Worm (Caenorhabditis elegans): ENCODE results near the gene spi-1.

DNA sequence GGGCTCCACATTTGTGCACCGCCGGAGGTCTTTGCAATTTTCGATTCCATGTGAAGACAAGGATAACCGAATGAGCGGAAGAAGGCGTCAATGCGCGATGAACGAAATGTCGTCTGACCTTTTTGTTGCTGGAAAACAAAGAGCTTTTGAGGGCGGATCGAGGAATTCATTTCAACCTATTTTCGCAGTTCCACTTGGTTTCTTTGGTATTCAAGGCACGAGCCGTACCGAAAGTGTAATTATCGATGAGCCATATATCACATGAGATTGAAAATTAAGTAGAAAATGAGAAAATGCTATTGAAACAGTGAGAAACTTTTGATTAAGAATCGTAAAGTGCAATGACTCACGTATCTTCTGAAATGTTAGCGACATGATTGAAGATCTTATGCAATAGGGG, 23.2 kb downstream of the spi-1 start, which contains the start of gene glb-9:
- no peak for TF ChIP-seq dao-5 (tag; optimal IDR thresholded peaks at IDR 0.05)
- no peak for TF ChIP-seq him-1 (tag; optimal IDR thresholded peaks at IDR 0.05)
